Fruit fly (Drosophila melanogaster): ENCODE data around the gene CG42594.

- TF ChIP-seq Lpt (GFP tag; optimal IDR thresholded peaks at IDR 0.05) (no peak), spab (GFP tag; optimal IDR thresholded peaks at IDR 0.05) (no peak), CG6854 (GFP tag; optimal IDR thresholded peaks at IDR 0.05) (no peak)
These were observed 32.8 kb upstream of the CG42594 start for dm6 chrX:4807826-4808225.

Data from whole organism, prepupa.